Worm (Caenorhabditis elegans) whole organism, L2 larva: ENCODE results near the gene K08H2.3.

Experiments used
- elt-1 ChIP-seq: fragments of 150-350 bp; optimal IDR thresholded peaks from 2 replicates; lab custom pipeline; 2014; ENCODE audit warnings: missing biosample characterization, missing genetic modification characterization
- nhr-77 ChIP-seq: fragments of 150-350 bp; optimal IDR thresholded peaks from 2 replicates; lab custom pipeline; 2014; ENCODE audit warnings: missing biosample characterization, missing genetic modification characterization
- sem-4 ChIP-seq: fragments of 150-350 bp; optimal IDR thresholded peaks from 2 replicates; lab custom pipeline; 2014; ENCODE audit warnings: missing biosample characterization, missing genetic modification reagents, missing genetic modification characterization
- ztf-11 ChIP-seq: sonication (generic microtip); optimal IDR thresholded peaks from 2 replicates; lab custom pipeline; 2017; ENCODE audit warnings: missing biosample characterization, missing genetic modification characterization

DNA sequence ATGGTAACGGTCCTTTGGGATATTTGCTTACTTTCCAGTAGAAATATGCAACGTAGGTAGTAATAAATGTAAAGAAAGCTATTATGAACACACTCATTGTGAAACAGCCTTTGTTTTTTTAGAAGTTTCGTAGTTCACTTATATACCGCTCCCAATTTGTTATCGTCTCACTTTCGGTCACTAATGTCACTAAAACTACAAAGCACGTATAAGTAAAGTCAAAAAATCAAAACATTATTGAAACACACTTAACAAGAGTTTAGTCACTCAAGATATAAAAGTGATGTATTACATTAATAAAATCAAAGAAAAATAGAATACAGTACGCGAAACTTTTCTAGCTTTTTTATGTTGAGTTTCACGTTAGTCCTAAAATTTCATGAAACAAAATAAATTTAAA, 36.9 kb downstream of the K08H2.3 start, which contains the start of gene cyp-14A3:
- TF ChIP-seq ztf-11 (tag; lab: Kevin White, UChicago) (no peak), sem-4 (tag; lab: Kevin White, UChicago) (no peak), elt-1 (tag; lab: Kevin White, UChicago) (no peak), nhr-77 (tag; lab: Kevin White, UChicago) (no peak)
